Worm (Caenorhabditis elegans): ENCODE measurements around the gene dhs-15.

ce11 chrV:2799172-2799869, 29.7 kb upstream of the dhs-15 start:
- no peak for TF ChIP-seq tab-1 (GFP tag; IDR thresholded peaks at IDR 0.05)
- TF ChIP-seq T22C8.4 (GFP tag; IDR thresholded peaks at IDR 0.05) = no peak
- TF ChIP-seq klf-2 (GFP tag; conservative IDR thresholded peaks at IDR 0.05) = no peak
- TF ChIP-seq med-1 (GFP tag; optimal IDR thresholded peaks at IDR 0.05; ENCODE audit: insufficient read depth) = no peak
- TF ChIP-seq cog-1 (tag; optimal IDR thresholded peaks at IDR 0.05) = no peak
- no peak for TF ChIP-seq flt-1 (GFP tag; IDR thresholded peaks at IDR 0.05)
- TF ChIP-seq ztf-23 (GFP tag; IDR thresholded peaks at IDR 0.05) = no peak
- TF ChIP-seq ref-1 (GFP tag; conservative IDR thresholded peaks at IDR 0.05) = no peak
- no peak for TF ChIP-seq ztf-29 (GFP tag; IDR thresholded peaks at IDR 0.05)

All from whole organism, midembryonic.